Fruit fly (Drosophila melanogaster) whole organism, wandering third instar larva: ENCODE measurements around the gene CG3581.

Source experiments
- CrebA ChIP-seq: fragments of 200-800 bp; sonication (Bioruptor generic); optimal IDR thresholded peaks from 2 replicates; lab custom pipeline; 2016; ENCODE audit warnings: missing biosample characterization, mild to moderate bottlenecking, missing genetic modification characterization, borderline replicate concordance
- Hnf4 ChIP-seq: fragments of 200-800 bp; sonication (Bioruptor generic); optimal IDR thresholded peaks from 2 replicates; lab custom pipeline; 2016; ENCODE audit warnings: missing biosample characterization, mild to moderate bottlenecking, missing genetic modification characterization
- Mio ChIP-seq: sonication (Bioruptor generic); optimal IDR thresholded peaks from 2 replicates; lab custom pipeline; 2016; ENCODE audit warnings: missing biosample characterization, missing genetic modification characterization
- lola ChIP-seq: fragments of >200 bp; optimal IDR thresholded peaks from 2 replicates; lab custom pipeline; 2017; ENCODE audit warnings: missing biosample characterization, missing genetic modification characterization
- psq ChIP-seq: fragments of 200-800 bp; sonication (Bioruptor generic); optimal IDR thresholded peaks from 3 replicates; lab custom pipeline; 2017; ENCODE audit warnings: missing biosample characterization, mild to moderate bottlenecking, missing genetic modification characterization, moderate library complexity

- TF ChIP-seq psq (GFP tag; lab: Kevin White, UChicago) (no peak), CrebA (GFP tag; lab: Kevin White, UChicago) (no peak), Hnf4 (GFP tag; lab: Kevin White, UChicago) (no peak), lola (GFP tag; lab: Kevin White, UChicago) (no peak), Mio (GFP tag; lab: Kevin White, UChicago) (no peak)
Measured at dm6 chr3R:19398467-19398866, 23.9 kb upstream of the CG3581 start, which contains the start of gene CG31244.
